Fruit fly (Drosophila melanogaster) whole organism, embryonic: Measurements from ENCODE around the gene CG5013.
A peak's percentile ranks its signal among the peaks of the same experiment; 100 is the strongest.

ENCODE experiments used
- Abd-B ChIP-seq: fragments of 200-800 bp; sonication (Bioruptor generic); optimal IDR thresholded peaks from 2 replicates; lab custom pipeline; 2018; ENCODE audit warnings: missing biosample characterization, mild to moderate bottlenecking, missing genetic modification characterization, moderate library complexity
- Adf1 ChIP-seq: fragments of 200-800 bp; sonication (Bioruptor generic); IDR thresholded peaks from 2 replicates; pipeline ENCODE4 v1.3.6; 2022; ENCODE audit warnings: missing biosample characterization, missing genetic modification characterization
- BEAF-32 ChIP-seq: fragments of 200-800 bp; sonication (Bioruptor generic); optimal IDR thresholded peaks from 3 replicates; lab custom pipeline; 2017; ENCODE audit warnings: missing biosample characterization, missing genetic modification characterization, mild to moderate bottlenecking, moderate library complexity, missing genetic modification reagents
- CG12236 ChIP-seq: fragments of 200-800 bp; sonication (Bioruptor generic); optimal IDR thresholded peaks from 2 replicates; lab custom pipeline; 2016; ENCODE audit warnings: missing biosample characterization, missing genetic modification characterization
- CG15479 ChIP-seq: fragments of 200-800 bp; sonication (Bioruptor generic); optimal IDR thresholded peaks from 3 replicates; lab custom pipeline; 2019; ENCODE audit warnings: missing biosample characterization, mild to moderate bottlenecking, missing genetic modification characterization, moderate library complexity
- CG1602 ChIP-seq: fragments of 200-800 bp; sonication (Bioruptor generic); optimal IDR thresholded peaks from 3 replicates; lab custom pipeline; 2016; ENCODE audit warnings: missing biosample characterization, missing genetic modification characterization
- CG1603 ChIP-seq: fragments of 200-800 bp; sonication (Bioruptor generic); optimal IDR thresholded peaks from 2 replicates; lab custom pipeline; 2019; ENCODE audit warnings: missing biosample characterization, mild to moderate bottlenecking, missing genetic modification characterization, moderate library complexity
- CG16863 ChIP-seq: fragments of 200-800 bp; sonication (Bioruptor generic); optimal IDR thresholded peaks from 3 replicates; lab custom pipeline; 2016; ENCODE audit warnings: missing biosample characterization, missing genetic modification characterization
- CG17385 ChIP-seq: fragments of 200-800 bp; sonication (Bioruptor generic); optimal IDR thresholded peaks from 3 replicates; lab custom pipeline; 2018; ENCODE audit warnings: missing biosample characterization, mild to moderate bottlenecking, missing genetic modification characterization
- CG2116 ChIP-seq: fragments of 200-800 bp; sonication (Bioruptor generic); optimal IDR thresholded peaks from 3 replicates; lab custom pipeline; 2018; ENCODE audit warnings: missing biosample characterization, mild to moderate bottlenecking, missing genetic modification characterization
- CG30020 ChIP-seq: fragments of 200-800 bp; optimal IDR thresholded peaks from 2 replicates; lab custom pipeline; 2019; ENCODE audit warnings: missing biosample characterization, mild to moderate bottlenecking, missing genetic modification characterization, moderate library complexity
- CG3163 ChIP-seq: fragments of 200-800 bp; sonication (Bioruptor generic); optimal IDR thresholded peaks from 3 replicates; lab custom pipeline; 2016; ENCODE audit warnings: missing biosample characterization, missing genetic modification characterization
- CG3838 ChIP-seq: fragments of 200-800 bp; sonication (Bioruptor generic); optimal IDR thresholded peaks from 3 replicates; lab custom pipeline; 2016; ENCODE audit warnings: missing biosample characterization, missing genetic modification characterization
- CG42726 ChIP-seq: fragments of 200-800 bp; sonication (Bioruptor generic); IDR thresholded peaks from 2 replicates; pipeline ENCODE4 v1.3.6; 2022; ENCODE audit warnings: missing biosample characterization, missing genetic modification characterization; ENCODE audit not compliant: partially characterized antibody
- CG5180 ChIP-seq: fragments of 200-800 bp; sonication (Bioruptor generic); optimal IDR thresholded peaks from 3 replicates; lab custom pipeline; 2017; ENCODE audit warnings: missing biosample characterization, missing genetic modification characterization, mild to moderate bottlenecking, moderate library complexity, missing genetic modification reagents
- CG5953 ChIP-seq: fragments of 200-800 bp; sonication (Bioruptor generic); IDR thresholded peaks from 2 replicates; pipeline ENCODE4 v1.3.6; 2022; ENCODE audit warnings: missing biosample characterization, missing genetic modification characterization
- CG9932 ChIP-seq: fragments of 200-800 bp; sonication (Bioruptor generic); IDR thresholded peaks from 2 replicates; pipeline ENCODE4 v1.3.6; 2022; ENCODE audit warnings: missing biosample characterization, missing genetic modification characterization
- CTCF ChIP-seq: fragments of 200-800 bp; sonication (Bioruptor generic); optimal IDR thresholded peaks from 2 replicates; lab custom pipeline; 2017; ENCODE audit warnings: missing biosample characterization, mild to moderate bottlenecking, missing genetic modification characterization, moderate library complexity
- D19A ChIP-seq: fragments of 200-800 bp; optimal IDR thresholded peaks from 3 replicates; lab custom pipeline; 2019; ENCODE audit warnings: missing biosample characterization, mild to moderate bottlenecking, missing genetic modification characterization, moderate library complexity
- Dp ChIP-seq: fragments of 200-800 bp; sonication (Bioruptor generic); optimal IDR thresholded peaks from 2 replicates; lab custom pipeline; 2018; ENCODE audit warnings: missing biosample characterization, mild to moderate bottlenecking, missing genetic modification characterization, moderate library complexity
- Ets97D ChIP-seq: fragments of 200-800 bp; sonication (Bioruptor generic); optimal IDR thresholded peaks from 3 replicates; lab custom pipeline; 2016; ENCODE audit warnings: missing biosample characterization, missing genetic modification characterization
- Hand ChIP-seq: fragments of 200-800 bp; sonication (Bioruptor generic); optimal IDR thresholded peaks from 2 replicates; lab custom pipeline; 2017; ENCODE audit warnings: mild to moderate bottlenecking, missing biosample characterization, missing genetic modification reagents, missing genetic modification characterization
- Hmr ChIP-seq: fragments of 200-800 bp; sonication (Bioruptor generic); optimal IDR thresholded peaks from 3 replicates; lab custom pipeline; 2017; ENCODE audit warnings: mild to moderate bottlenecking, missing biosample characterization, missing genetic modification reagents, missing genetic modification characterization
- Kr ChIP-seq: fragments of 200-800 bp; sonication (Bioruptor generic); optimal IDR thresholded peaks from 2 replicates; lab custom pipeline; 2017; ENCODE audit warnings: missing biosample characterization, mild to moderate bottlenecking, missing genetic modification characterization
- Mrtf ChIP-seq: fragments of 200-800 bp; sonication (Bioruptor generic); IDR thresholded peaks from 3 replicates; pipeline ENCODE4 v1.3.6; 2022; ENCODE audit warnings: missing biosample characterization, missing genetic modification characterization
- NfI ChIP-seq: fragments of 200-800 bp; sonication (Bioruptor generic); optimal IDR thresholded peaks from 3 replicates; lab custom pipeline; 2018; ENCODE audit warnings: missing biosample characterization, mild to moderate bottlenecking, missing genetic modification characterization, moderate library complexity
- Oli ChIP-seq: fragments of 200-800 bp; sonication (Bioruptor generic); optimal IDR thresholded peaks from 2 replicates; lab custom pipeline; 2018; ENCODE audit warnings: missing biosample characterization, mild to moderate bottlenecking, missing genetic modification characterization, moderate library complexity
- Rfx ChIP-seq: fragments of 200-800 bp; sonication (Bioruptor generic); IDR thresholded peaks from 2 replicates; pipeline ENCODE4 v1.3.6; 2022; ENCODE audit warnings: missing biosample characterization, missing genetic modification characterization
- Scr ChIP-seq: fragments of 200-800 bp; sonication (Bioruptor generic); IDR thresholded peaks from 2 replicates; pipeline ENCODE4 v1.3.6; 2022; ENCODE audit warnings: missing biosample characterization, missing genetic modification characterization; ENCODE audit not compliant: partially characterized antibody
- Sin3A ChIP-seq: fragments of >200 bp; optimal IDR thresholded peaks from 2 replicates; lab custom pipeline; 2018
- Sry-δ ChIP-seq: fragments of 200-800 bp; sonication (Bioruptor generic); optimal IDR thresholded peaks from 2 replicates; lab custom pipeline; 2016; ENCODE audit warnings: missing biosample characterization, missing genetic modification characterization
- Trl ChIP-seq, 3 experiments: fragments of >200 bp in 2 of 3; fragments of 200-800 bp in 1 of 3; sonication (Bioruptor generic) in 1 of 3; optimal IDR thresholded peaks; 2 replicates in 1 of 3; 3 replicates in 2 of 3; lab custom pipeline; 2016 to 2017; ENCODE audit warnings: missing biosample characterization in 1 of 3, missing genetic modification characterization in 1 of 3
- Xbp1 ChIP-seq: fragments of 200-800 bp; sonication (Bioruptor generic); optimal IDR thresholded peaks from 3 replicates; lab custom pipeline; 2016; ENCODE audit warnings: missing biosample characterization, mild to moderate bottlenecking, missing genetic modification characterization
- amos ChIP-seq: fragments of 200-800 bp; sonication (Bioruptor generic); IDR thresholded peaks from 2 replicates; pipeline ENCODE4 v1.3.6; 2022; ENCODE audit warnings: missing biosample characterization, missing genetic modification characterization; ENCODE audit not compliant: partially characterized antibody
- chif ChIP-seq, 2 experiments: fragments of 200-800 bp; sonication (Bioruptor generic); optimal IDR thresholded peaks; 3 replicates each; lab custom pipeline; 2016; ENCODE audit warnings: missing biosample characterization in 2 of 2, missing genetic modification characterization in 2 of 2
- crol ChIP-seq: fragments of 200-800 bp; sonication (Bioruptor generic); IDR thresholded peaks from 2 replicates; pipeline ENCODE4 v1.3.6; 2022; ENCODE audit warnings: missing biosample characterization, missing genetic modification characterization
- dm ChIP-seq: fragments of 200-800 bp; sonication (Bioruptor generic); optimal IDR thresholded peaks from 3 replicates; lab custom pipeline; 2016; ENCODE audit warnings: missing biosample characterization, missing genetic modification characterization
- exex ChIP-seq: fragments of 200-800 bp; sonication (Bioruptor generic); optimal IDR thresholded peaks from 4 replicates; lab custom pipeline; 2018; ENCODE audit warnings: missing biosample characterization, mild to moderate bottlenecking, missing genetic modification characterization, moderate library complexity
- hkb ChIP-seq, 2 experiments: fragments of 200-800 bp in 1 of 2; fragments of >200 bp in 1 of 2; sonication (Bioruptor generic) in 1 of 2; IDR thresholded peaks in 1 of 2; optimal IDR thresholded peaks in 1 of 2; 2 replicates each; pipeline versions ENCODE4 v1.3.6 to Lab custom; 2017 to 2022; ENCODE audit warnings: missing biosample characterization in 1 of 2, missing genetic modification characterization in 1 of 2
- hth ChIP-seq: fragments of >200 bp; optimal IDR thresholded peaks from 2 replicates; lab custom pipeline; 2017; ENCODE audit warnings: inconsistent platforms
- kay ChIP-seq: fragments of 200-800 bp; sonication (Bioruptor generic); optimal IDR thresholded peaks from 2 replicates; lab custom pipeline; 2016; ENCODE audit warnings: missing biosample characterization, missing genetic modification characterization
- ken ChIP-seq: fragments of 200-800 bp; sonication (Bioruptor generic); IDR thresholded peaks from 3 replicates; pipeline ENCODE4 v1.3.6; 2022; ENCODE audit warnings: missing biosample characterization, missing genetic modification characterization
- lbe ChIP-seq: fragments of 200-800 bp; sonication (Bioruptor generic); optimal IDR thresholded peaks from 2 replicates; lab custom pipeline; 2016; ENCODE audit warnings: missing biosample characterization, mild to moderate bottlenecking, missing genetic modification characterization
- nmo ChIP-seq: fragments of 200-800 bp; sonication (Bioruptor generic); optimal IDR thresholded peaks from 2 replicates; lab custom pipeline; 2018; ENCODE audit warnings: missing biosample characterization, mild to moderate bottlenecking, missing genetic modification characterization, moderate library complexity
- otp ChIP-seq: fragments of 200-800 bp; sonication (Bioruptor generic); IDR thresholded peaks from 3 replicates; pipeline ENCODE4, ENCODE4 v1.3.6; 2022; ENCODE audit warnings: missing biosample characterization, missing genetic modification characterization
- sd ChIP-seq: fragments of 200-800 bp; sonication (Bioruptor generic); optimal IDR thresholded peaks from 3 replicates; lab custom pipeline; 2018; ENCODE audit warnings: missing biosample characterization, mild to moderate bottlenecking, missing genetic modification characterization, moderate library complexity
- tll ChIP-seq, 2 experiments: fragments of 200-800 bp in 1 of 2; fragments of >200 bp in 1 of 2; sonication (Bioruptor generic) in 1 of 2; optimal IDR thresholded peaks; 2 replicates each; lab custom pipeline; 2017 to 2019; ENCODE audit warnings: missing biosample characterization in 2 of 2, missing genetic modification characterization in 2 of 2, mild to moderate bottlenecking in 1 of 2, moderate library complexity in 1 of 2
- trem ChIP-seq: fragments of 200-800 bp; optimal IDR thresholded peaks from 3 replicates; lab custom pipeline; 2019; ENCODE audit warnings: missing biosample characterization, mild to moderate bottlenecking, missing genetic modification characterization, moderate library complexity
- wek ChIP-seq: fragments of 200-800 bp; sonication (Bioruptor generic); optimal IDR thresholded peaks from 3 replicates; lab custom pipeline; 2018; ENCODE audit warnings: missing biosample characterization, mild to moderate bottlenecking, missing genetic modification characterization, moderate library complexity

The CG5013 gene

dm6 chr3R:16006806-16007556, 42.5 kb upstream of the CG5013 start (continued):
- TF ChIP-seq NfI (no peak), Sin3A (lab: Kevin White, UChicago) (no peak), CG2116 (no peak), chif (GFP tag; optimal IDR thresholded peaks at IDR 0.05; lab: Kevin White, UChicago) (no peak), CTCF (GFP tag; lab: Kevin White, UChicago) (no peak), CG42726 (no peak), Adf1 (GFP tag; lab: Robert Waterston, UW) (no peak), ken (GFP tag; lab: Robert Waterston, UW) (0 out of 3 replicates have a peak, but pooled peaks have one; percentile 5), Dp (GFP tag; lab: Kevin White, UChicago) (no peak), tll (GFP tag; optimal IDR thresholded peaks at IDR 0.05; lab: Kevin White, UChicago) (peak in 1 of 2 experiments; percentile 80), otp (GFP tag; lab: Robert Waterston, UW) (no peak), CG5953 (GFP tag; lab: Robert Waterston, UW) (no peak), wek (GFP tag; lab: Kevin White, UChicago) (no peak), Mrtf (GFP tag; lab: Robert Waterston, UW) (no peak), Hand (GFP tag; lab: Kevin White, UChicago) (no peak), BEAF-32 (GFP tag; lab: Kevin White, UChicago) (no peak), CG5180 (GFP tag; lab: Kevin White, UChicago) (no peak), kay (GFP tag; lab: Kevin White, UChicago) (no peak), CG9932 (GFP tag; lab: Robert Waterston, UW) (no peak), CG1602 (no peak), Sry-δ (GFP tag; lab: Kevin White, UChicago) (no peak), CG17385 (GFP tag; lab: Kevin White, UChicago) (peak; percentile 63), Ets97D (GFP tag; lab: Kevin White, UChicago) (no peak), amos (no peak), sd (tag; lab: Kevin White, UChicago) (peak; percentile 43), CG3163 (GFP tag; lab: Kevin White, UChicago) (no peak), hth (lab: Kevin White, UChicago) (no peak), hkb (optimal IDR thresholded peaks at IDR 0.05; lab: Kevin White, UChicago) (no peak), hkb (GFP tag; IDR thresholded peaks at IDR 0.05; lab: Robert Waterston, UW) (0 out of 2 replicates have a peak, but pooled peaks have one; percentile 15), CG30020 (tag; lab: Kevin White, UChicago) (no peak), Hmr (no peak), CG16863 (no peak), crol (GFP tag; lab: Robert Waterston, UW) (peak; percentile 66), CG15479 (GFP tag; lab: Kevin White, UChicago) (peak; percentile 55), trem (tag; lab: Kevin White, UChicago) (no peak), D19A (tag; lab: Kevin White, UChicago) (peak; percentile 69), CG1603 (no peak), Abd-B (GFP tag; lab: Kevin White, UChicago) (no peak), dm (GFP tag; lab: Kevin White, UChicago) (no peak), Scr (GFP tag; lab: Robert Waterston, UW) (no peak), CG3838 (no peak), CG12236 (GFP tag; lab: Kevin White, UChicago) (no peak), Xbp1 (GFP tag; lab: Kevin White, UChicago) (no peak), nmo (no peak), exex (tag; lab: Kevin White, UChicago) (no peak), lbe (GFP tag; lab: Kevin White, UChicago) (no peak), Trl (optimal IDR thresholded peaks at IDR 0.05; lab: Kevin White, UChicago) (no peak), Trl (GFP tag; optimal IDR thresholded peaks at IDR 0.05; lab: Kevin White, UChicago) (no peak), Rfx (GFP tag; lab: Robert Waterston, UW) (no peak), Kr (GFP tag; lab: Kevin White, UChicago) (no peak), Oli (no peak)
